Fruit fly (Drosophila melanogaster) whole organism, prepupa: ENCODE measurements around the gene CG9672.

ENCODE experiments used
- Blimp-1 ChIP-seq: fragments of 200-800 bp; sonication (Bioruptor generic); optimal IDR thresholded peaks from 3 replicates; lab custom pipeline; 2017; ENCODE audit warnings: missing biosample characterization, missing genetic modification characterization, mild to moderate bottlenecking, moderate library complexity, missing genetic modification reagents
- CG10631 ChIP-seq: fragments of 200-800 bp; sonication (Bioruptor generic); optimal IDR thresholded peaks from 2 replicates; lab custom pipeline; 2016; ENCODE audit warnings: missing biosample characterization, missing genetic modification characterization
- CG10669 ChIP-seq: fragments of 200-800 bp; sonication (Bioruptor generic); optimal IDR thresholded peaks from 3 replicates; lab custom pipeline; 2018; ENCODE audit warnings: missing biosample characterization, mild to moderate bottlenecking, missing genetic modification characterization, moderate library complexity
- CG11294 ChIP-seq: fragments of 200-800 bp; sonication (Bioruptor generic); IDR thresholded peaks from 2 replicates; pipeline ENCODE4 v1.3.6; 2022; ENCODE audit warnings: missing biosample characterization, missing genetic modification characterization
- CG11762 ChIP-seq: fragments of 200-800 bp; sonication (Bioruptor generic); optimal IDR thresholded peaks from 3 replicates; lab custom pipeline; 2016; ENCODE audit warnings: missing biosample characterization, missing genetic modification characterization; ENCODE audit not compliant: insufficient read depth
- CG11902 ChIP-seq: fragments of 200-800 bp; sonication (Bioruptor generic); optimal IDR thresholded peaks from 3 replicates; lab custom pipeline; 2016; ENCODE audit warnings: missing biosample characterization, missing genetic modification characterization
- CG15336 ChIP-seq: fragments of 200-800 bp; sonication (Bioruptor generic); IDR thresholded peaks from 2 replicates; pipeline ENCODE4 v1.3.6; 2022; ENCODE audit warnings: missing biosample characterization, missing genetic modification characterization
- CG16779 ChIP-seq: fragments of 200-800 bp; sonication (Bioruptor generic); optimal IDR thresholded peaks from 3 replicates; lab custom pipeline; 2017; ENCODE audit warnings: missing biosample characterization, mild to moderate bottlenecking, missing genetic modification characterization
- CG3032 ChIP-seq: fragments of 200-800 bp; optimal IDR thresholded peaks from 2 replicates; lab custom pipeline; 2019; ENCODE audit warnings: missing biosample characterization, mild to moderate bottlenecking, missing genetic modification characterization, moderate library complexity
- CG31627 ChIP-seq: fragments of 200-800 bp; sonication (Bioruptor generic); optimal IDR thresholded peaks from 3 replicates; lab custom pipeline; 2016; ENCODE audit warnings: missing biosample characterization, missing genetic modification characterization
- CG32006 ChIP-seq: fragments of 200-800 bp; sonication (Bioruptor generic); optimal IDR thresholded peaks from 3 replicates; lab custom pipeline; 2017; ENCODE audit warnings: missing biosample characterization, mild to moderate bottlenecking, missing genetic modification characterization
- CG34406 ChIP-seq: fragments of 200-800 bp; sonication (Bioruptor generic); optimal IDR thresholded peaks from 3 replicates; lab custom pipeline; 2016; ENCODE audit warnings: missing biosample characterization, missing genetic modification characterization
- CG3919 ChIP-seq: fragments of 200-800 bp; sonication (Bioruptor generic); optimal IDR thresholded peaks from 3 replicates; lab custom pipeline; 2016; ENCODE audit warnings: missing biosample characterization, missing genetic modification characterization
- CG4318 ChIP-seq: fragments of 200-800 bp; sonication (Bioruptor generic); optimal IDR thresholded peaks from 3 replicates; lab custom pipeline; 2017; ENCODE audit warnings: missing biosample characterization, mild to moderate bottlenecking, missing genetic modification characterization
- CG6276 ChIP-seq: fragments of 200-800 bp; sonication (Bioruptor generic); optimal IDR thresholded peaks from 2 replicates; lab custom pipeline; 2017; ENCODE audit warnings: missing biosample characterization, mild to moderate bottlenecking, missing genetic modification characterization
- CG6792 ChIP-seq: fragments of 200-800 bp; sonication (Bioruptor generic); optimal IDR thresholded peaks from 3 replicates; lab custom pipeline; 2016; ENCODE audit warnings: missing biosample characterization, missing genetic modification characterization
- CG7368 ChIP-seq: fragments of 200-800 bp; sonication (Bioruptor generic); optimal IDR thresholded peaks from 3 replicates; lab custom pipeline; 2016; ENCODE audit warnings: missing biosample characterization, missing genetic modification characterization
- CG8119 ChIP-seq: fragments of 200-800 bp; sonication (Bioruptor generic); IDR thresholded peaks from 3 replicates; pipeline ENCODE4 v1.3.6; 2022; ENCODE audit warnings: missing biosample characterization, missing genetic modification characterization
- CG8319 ChIP-seq: fragments of 200-800 bp; sonication (Bioruptor generic); optimal IDR thresholded peaks from 3 replicates; lab custom pipeline; 2016; ENCODE audit warnings: missing biosample characterization, missing genetic modification characterization
- CG8632 ChIP-seq: fragments of 200-800 bp; sonication (Bioruptor generic); optimal IDR thresholded peaks from 3 replicates; lab custom pipeline; 2016; ENCODE audit warnings: missing biosample characterization, missing genetic modification characterization
- CG9139 ChIP-seq: fragments of 200-800 bp; sonication (Bioruptor generic); optimal IDR thresholded peaks from 3 replicates; lab custom pipeline; 2017; ENCODE audit warnings: missing biosample characterization, mild to moderate bottlenecking, missing genetic modification characterization
- Eip75B ChIP-seq: fragments of 200-800 bp; sonication (Bioruptor generic); optimal IDR thresholded peaks from 3 replicates; lab custom pipeline; 2016; ENCODE audit warnings: missing biosample characterization, missing genetic modification characterization
- Eip78C ChIP-seq: fragments of 200-800 bp; sonication (Bioruptor generic); peaks from one replicate; lab custom pipeline; 2016; ENCODE audit warnings: missing biosample characterization, missing genetic modification characterization
- Eip93F ChIP-seq: fragments of 200-800 bp; sonication (Bioruptor generic); optimal IDR thresholded peaks from 2 replicates; lab custom pipeline; 2016; ENCODE audit warnings: missing biosample characterization, mild to moderate bottlenecking, missing genetic modification characterization
- Ets96B ChIP-seq: fragments of 200-800 bp; optimal IDR thresholded peaks from 2 replicates; lab custom pipeline; 2019; ENCODE audit warnings: missing biosample characterization, mild to moderate bottlenecking, missing genetic modification characterization, moderate library complexity
- Gug ChIP-seq: fragments of 200-800 bp; sonication (Bioruptor generic); IDR thresholded peaks from 2 replicates; pipeline ENCODE4 v1.3.6; 2022; ENCODE audit warnings: missing biosample characterization, missing genetic modification characterization
- Hr39 ChIP-seq: fragments of 200-800 bp; sonication (Bioruptor generic); optimal IDR thresholded peaks from 2 replicates; lab custom pipeline; 2016; ENCODE audit warnings: missing biosample characterization, missing genetic modification characterization
- Hr4 ChIP-seq: fragments of 200-800 bp; sonication (Bioruptor generic); optimal IDR thresholded peaks from 3 replicates; lab custom pipeline; 2016; ENCODE audit warnings: missing biosample characterization, missing genetic modification characterization
- Lpt ChIP-seq: fragments of 200-800 bp; sonication (Bioruptor generic); optimal IDR thresholded peaks from 3 replicates; lab custom pipeline; 2016; ENCODE audit warnings: missing biosample characterization, missing genetic modification characterization
- Smox ChIP-seq: fragments of 200-800 bp; sonication (Bioruptor generic); optimal IDR thresholded peaks from 3 replicates; lab custom pipeline; 2016; ENCODE audit warnings: missing biosample characterization, missing genetic modification characterization
- Sox102F ChIP-seq: fragments of 200-800 bp; sonication (Bioruptor generic); optimal IDR thresholded peaks from 2 replicates; lab custom pipeline; 2016; ENCODE audit warnings: missing biosample characterization, mild to moderate bottlenecking, missing genetic modification characterization
- Sox14 ChIP-seq: fragments of 200-800 bp; sonication (Bioruptor generic); optimal IDR thresholded peaks from 3 replicates; lab custom pipeline; 2016; ENCODE audit warnings: missing biosample characterization, missing genetic modification characterization
- Sox15 ChIP-seq: fragments of 200-800 bp; sonication (Bioruptor generic); optimal IDR thresholded peaks from 3 replicates; lab custom pipeline; 2016; ENCODE audit warnings: missing biosample characterization, missing genetic modification characterization
- acj6 ChIP-seq: fragments of 200-800 bp; sonication (Bioruptor generic); optimal IDR thresholded peaks from 3 replicates; lab custom pipeline; 2016; ENCODE audit warnings: missing biosample characterization, missing genetic modification characterization
- cyc ChIP-seq: fragments of 200-800 bp; sonication (Bioruptor generic); optimal IDR thresholded peaks from 3 replicates; lab custom pipeline; 2016; ENCODE audit warnings: missing biosample characterization, missing genetic modification characterization
- dac ChIP-seq: fragments of 200-800 bp; sonication (Bioruptor generic); optimal IDR thresholded peaks from 2 replicates; lab custom pipeline; 2017; ENCODE audit warnings: missing biosample characterization, mild to moderate bottlenecking, missing genetic modification characterization
- eg ChIP-seq: fragments of 200-800 bp; sonication (Bioruptor generic); IDR thresholded peaks from 3 replicates; pipeline ENCODE4 v1.3.6; 2022; ENCODE audit warnings: missing biosample characterization, missing genetic modification characterization
- fd59A ChIP-seq: fragments of 200-800 bp; sonication (Bioruptor generic); optimal IDR thresholded peaks from 2 replicates; lab custom pipeline; 2017; ENCODE audit warnings: missing biosample characterization, mild to moderate bottlenecking, missing genetic modification characterization, missing genetic modification reagents
- fd85E ChIP-seq: fragments of 200-800 bp; sonication (Bioruptor generic); optimal IDR thresholded peaks from 3 replicates; lab custom pipeline; 2016; ENCODE audit warnings: missing biosample characterization, missing genetic modification characterization
- fkh ChIP-seq: fragments of 200-800 bp; sonication (Bioruptor generic); optimal IDR thresholded peaks from 3 replicates; lab custom pipeline; 2017; ENCODE audit warnings: missing biosample characterization, mild to moderate bottlenecking, missing genetic modification characterization, moderate library complexity
- lz ChIP-seq: fragments of 200-800 bp; sonication (Bioruptor generic); optimal IDR thresholded peaks from 3 replicates; lab custom pipeline; 2016; ENCODE audit warnings: missing biosample characterization, missing genetic modification characterization
- net ChIP-seq: fragments of 200-800 bp; sonication (Bioruptor generic); optimal IDR thresholded peaks from 3 replicates; lab custom pipeline; 2016; ENCODE audit warnings: missing biosample characterization, missing genetic modification characterization
- pdm3 ChIP-seq: fragments of 200-800 bp; sonication (Bioruptor generic); optimal IDR thresholded peaks from 3 replicates; lab custom pipeline; 2016; ENCODE audit warnings: missing biosample characterization, missing genetic modification characterization
- salr ChIP-seq, 2 experiments: fragments of 200-800 bp; sonication (Bioruptor generic); optimal IDR thresholded peaks; 3 replicates each; lab custom pipeline; 2016 to 2018; ENCODE audit warnings: missing biosample characterization in 2 of 2, missing genetic modification characterization in 2 of 2, mild to moderate bottlenecking in 1 of 2
- spab ChIP-seq: fragments of 200-800 bp; sonication (Bioruptor generic); optimal IDR thresholded peaks from 2 replicates; lab custom pipeline; 2017; ENCODE audit warnings: missing biosample characterization, mild to moderate bottlenecking, missing genetic modification characterization, missing genetic modification reagents
- svp ChIP-seq: fragments of 200-800 bp; sonication (Bioruptor generic); peaks from one replicate; lab custom pipeline; 2016; ENCODE audit warnings: missing biosample characterization, missing genetic modification characterization
- topi ChIP-seq: fragments of 200-800 bp; sonication (Bioruptor generic); optimal IDR thresholded peaks from 3 replicates; lab custom pipeline; 2016; ENCODE audit warnings: missing biosample characterization, missing genetic modification characterization
- vri ChIP-seq: fragments of 200-800 bp; sonication (Bioruptor generic); optimal IDR thresholded peaks from 3 replicates; lab custom pipeline; 2016; ENCODE audit warnings: missing biosample characterization, mild to moderate bottlenecking, missing genetic modification characterization

The CG9672 gene

dm6 chrX:16683765-16684164 is 22.9 kb downstream of the CG9672 start, which contains the start of gene Axs (continued):
- TF ChIP-seq CG11902 (GFP tag; lab: Kevin White, UChicago), result no peak
- no peak for TF ChIP-seq acj6 (GFP tag; lab: Kevin White, UChicago)

dm6 chrX:16678845-16679347 is 27.8 kb downstream of the CG9672 start, which contains the start of the genes CG13010 and sing:
Gene CG13010, minus strand, starts transcription at chrX:16678945.
Gene sing, plus strand, starts transcription at chrX:16679297.
- TF ChIP-seq Eip75B (no peak), spab (GFP tag; lab: Kevin White, UChicago) (no peak)

- no peak for TF ChIP-seq Sox15
- TF ChIP-seq spab (GFP tag; lab: Kevin White, UChicago), result no peak
- TF ChIP-seq CG8319 (GFP tag; lab: Kevin White, UChicago), result no peak
- TF ChIP-seq Blimp-1 (GFP tag; lab: Kevin White, UChicago), result no peak
- TF ChIP-seq dac, result no peak
- peak; percentile 49 for TF ChIP-seq CG15336 (GFP tag; lab: Robert Waterston, UW)
- TF ChIP-seq lz (GFP tag; lab: Kevin White, UChicago), result no peak
- TF ChIP-seq CG32006, result peak; percentile 53
- no peak for TF ChIP-seq CG11762 (GFP tag; lab: Kevin White, UChicago)
- peak; percentile 20 for TF ChIP-seq acj6 (GFP tag; lab: Kevin White, UChicago)
- TF ChIP-seq CG9139 (GFP tag; lab: Kevin White, UChicago), result no peak
- no peak for TF ChIP-seq fd59A (GFP tag; lab: Kevin White, UChicago)
- TF ChIP-seq Ets96B, result no peak
- TF ChIP-seq CG7368 (GFP tag; lab: Kevin White, UChicago), result no peak
- TF ChIP-seq Eip93F (GFP tag; lab: Kevin White, UChicago), result no peak
- TF ChIP-seq Lpt, result no peak
- TF ChIP-seq topi, result no peak
- TF ChIP-seq fkh (GFP tag; lab: Kevin White, UChicago), result no peak
- TF ChIP-seq Sox14 (GFP tag; lab: Kevin White, UChicago), result no peak
- TF ChIP-seq CG8119 (GFP tag; lab: Robert Waterston, UW), result peak; percentile 50; the same call in 2 of the 3 replicates
- TF ChIP-seq Gug (GFP tag; lab: Robert Waterston, UW), result no peak
- peak; percentile 4 for TF ChIP-seq CG6792
- TF ChIP-seq CG6276 (GFP tag; lab: Kevin White, UChicago), result no peak
- TF ChIP-seq CG8632, result peak; percentile 30
- TF ChIP-seq cyc (GFP tag; lab: Kevin White, UChicago), result no peak
- no peak for TF ChIP-seq CG4318 (GFP tag; lab: Kevin White, UChicago)
- no peak for TF ChIP-seq CG31627 (GFP tag; lab: Kevin White, UChicago)
- TF ChIP-seq Smox, result no peak
- peak; percentile 41; the same call in 1 of the 3 replicates for TF ChIP-seq eg (GFP tag; lab: Robert Waterston, UW)
- no peak for TF ChIP-seq CG3032 (tag; lab: Kevin White, UChicago)
- no peak for TF ChIP-seq net (GFP tag; lab: Kevin White, UChicago)
- no peak for TF ChIP-seq CG11902 (GFP tag; lab: Kevin White, UChicago)
- TF ChIP-seq vri (GFP tag; lab: Kevin White, UChicago), result no peak
- TF ChIP-seq fd85E (GFP tag; lab: Kevin White, UChicago), result no peak
- peak in 1 of 2 experiments; percentile 24 for TF ChIP-seq salr (GFP tag; optimal IDR thresholded peaks at IDR 0.05; lab: Kevin White, UChicago)
- TF ChIP-seq Hr39, result no peak
- no peak for TF ChIP-seq Hr4
- TF ChIP-seq CG11294 (GFP tag; lab: Robert Waterston, UW), result no peak
- TF ChIP-seq CG10669 (GFP tag; lab: Kevin White, UChicago), result no peak
- no peak for TF ChIP-seq CG16779
- TF ChIP-seq Sox102F (GFP tag; lab: Kevin White, UChicago), result no peak
- peak; percentile 45 for TF ChIP-seq CG34406 (GFP tag; lab: Kevin White, UChicago)
- peak; percentile 13 for TF ChIP-seq CG3919
- TF ChIP-seq CG10631 (GFP tag; lab: Kevin White, UChicago), result peak; percentile 17
- no peak for TF ChIP-seq pdm3 (GFP tag; lab: Kevin White, UChicago)
- peak; percentile 66 for TF ChIP-seq svp (GFP tag; lab: Kevin White, UChicago)
- peak; percentile 62 for TF ChIP-seq Eip78C (GFP tag; lab: Kevin White, UChicago)
Measured at dm6 chrX:16677163-16677562, 29.5 kb downstream of the CG9672 start.
